Worm (Caenorhabditis elegans): Measurements from ENCODE around the gene C46A5.6.
A peak's percentile ranks its signal among the peaks of the same experiment; 100 is the strongest.

C46A5.6 gene

ce11 chrIV:7727258-7727657 is 36.4 kb downstream of the C46A5.6 start:
- TF ChIP-seq lin-13 (tag; optimal IDR thresholded peaks at IDR 0.05) (no peak), ces-1 (GFP tag; optimal IDR thresholded peaks at IDR 0.05) (no peak), zip-8 (tag; optimal IDR thresholded peaks at IDR 0.05) (no peak), ceh-43 (GFP tag; optimal IDR thresholded peaks at IDR 0.05) (no peak), mep-1 (tag; optimal IDR thresholded peaks at IDR 0.05) (no peak), ceh-39 (tag; optimal IDR thresholded peaks at IDR 0.05) (no peak), nhr-2 (tag; optimal IDR thresholded peaks at IDR 0.05) (no peak), flh-1 (GFP tag; optimal IDR thresholded peaks at IDR 0.05) (no peak), sptf-1 (tag; optimal IDR thresholded peaks at IDR 0.05) (no peak), bed-3 (GFP tag; optimal IDR thresholded peaks at IDR 0.05) (no peak), tbx-8 (GFP tag; optimal IDR thresholded peaks at IDR 0.05) (no peak), cnd-1 (tag; optimal IDR thresholded peaks at IDR 0.05) (no peak), M03D4.4 (tag; optimal IDR thresholded peaks at IDR 0.05) (no peak), unc-39 (tag; optimal IDR thresholded peaks at IDR 0.05) (no peak), snpc-4 (tag; optimal IDR thresholded peaks at IDR 0.05) (no peak), unc-120 (tag; optimal IDR thresholded peaks at IDR 0.05; ENCODE audit: poor library complexity, severe bottlenecking) (no peak), blmp-1 (tag; optimal IDR thresholded peaks at IDR 0.05) (no peak)

ce11 chrIV:7726325-7726724 is 37.3 kb downstream of the C46A5.6 start, which contains the start of gene C50F7.5:
TSS of gene C50F7.5 (plus strand) at chrIV:7726719.
- no peak for TF ChIP-seq mab-5 (tag; optimal IDR thresholded peaks at IDR 0.05)
- TF ChIP-seq lin-32 (GFP tag; optimal IDR thresholded peaks at IDR 0.05), result no peak
- no peak for TF ChIP-seq sptf-1 (tag; optimal IDR thresholded peaks at IDR 0.05)
- TF ChIP-seq mep-1 (tag; optimal IDR thresholded peaks at IDR 0.05), result no peak
- TF ChIP-seq ces-1 (GFP tag; optimal IDR thresholded peaks at IDR 0.05), result no peak
- no peak for TF ChIP-seq snpc-4 (tag; optimal IDR thresholded peaks at IDR 0.05)
- no peak for TF ChIP-seq drap-1 (GFP tag; optimal IDR thresholded peaks at IDR 0.05)
- TF ChIP-seq elt-1 (tag; optimal IDR thresholded peaks at IDR 0.05; ENCODE audit: borderline replicate concordance, insufficient read depth), result no peak
- no peak for TF ChIP-seq nhr-28 (tag; optimal IDR thresholded peaks at IDR 0.05)
- no peak for TF ChIP-seq unc-62 (GFP tag; optimal IDR thresholded peaks at IDR 0.05)
- no peak for TF ChIP-seq blmp-1 (tag; optimal IDR thresholded peaks at IDR 0.05)
- no peak for TF ChIP-seq bed-3 (GFP tag; optimal IDR thresholded peaks at IDR 0.05)
- TF ChIP-seq ceh-43 (GFP tag; optimal IDR thresholded peaks at IDR 0.05), result no peak
- TF ChIP-seq lin-13 (tag; optimal IDR thresholded peaks at IDR 0.05), result no peak

DNA sequence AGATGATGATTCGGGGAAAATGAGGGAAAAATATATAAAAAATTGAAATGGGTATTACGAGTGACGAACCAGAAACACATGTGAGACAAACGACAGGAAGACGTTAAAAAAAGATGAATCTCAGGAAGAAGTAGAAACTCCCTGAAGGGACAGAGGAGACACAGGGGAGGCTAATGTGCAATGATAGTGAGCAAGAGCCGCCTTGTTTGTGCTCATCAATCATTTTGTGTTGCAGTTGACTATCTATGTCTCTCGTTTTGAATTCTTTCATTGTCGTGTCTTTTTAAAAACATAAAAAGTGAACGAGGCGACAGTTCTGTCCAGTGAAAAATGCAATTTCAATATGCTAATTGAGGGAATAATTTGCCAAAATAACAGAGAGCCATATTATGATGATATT is 38.7 kb downstream of the C46A5.6 start:
- TF ChIP-seq elt-1 (tag; optimal IDR thresholded peaks at IDR 0.05; ENCODE audit: borderline replicate concordance, insufficient read depth) (no peak), mls-2 (tag; optimal IDR thresholded peaks at IDR 0.05) (no peak), unc-62 (GFP tag; optimal IDR thresholded peaks at IDR 0.05) (no peak), bed-3 (GFP tag; optimal IDR thresholded peaks at IDR 0.05) (no peak), ceh-43 (GFP tag; optimal IDR thresholded peaks at IDR 0.05) (no peak), ceh-83 (GFP tag; optimal IDR thresholded peaks at IDR 0.05) (no peak), cnd-1 (tag; optimal IDR thresholded peaks at IDR 0.05) (no peak), ceh-39 (tag; optimal IDR thresholded peaks at IDR 0.05) (no peak), hlh-1 (tag; optimal IDR thresholded peaks at IDR 0.05) (no peak), ztf-11 (tag; optimal IDR thresholded peaks at IDR 0.05) (no peak), nhr-28 (tag; optimal IDR thresholded peaks at IDR 0.05) (no peak), zip-8 (tag; optimal IDR thresholded peaks at IDR 0.05) (no peak), M03D4.4 (tag; optimal IDR thresholded peaks at IDR 0.05) (no peak), sem-2 (GFP tag; optimal IDR thresholded peaks at IDR 0.05) (no peak), mab-5 (tag; optimal IDR thresholded peaks at IDR 0.05) (no peak), snpc-4 (tag; optimal IDR thresholded peaks at IDR 0.05) (no peak), nhr-76 (tag; optimal IDR thresholded peaks at IDR 0.05) (no peak), drap-1 (GFP tag; optimal IDR thresholded peaks at IDR 0.05) (no peak), nhr-2 (tag; optimal IDR thresholded peaks at IDR 0.05) (no peak), ham-2 (GFP tag; optimal IDR thresholded peaks at IDR 0.05) (no peak)

ce11 chrIV:7723555-7723954 is 40.1 kb downstream of the C46A5.6 start:
- TF ChIP-seq lin-13 (tag; optimal IDR thresholded peaks at IDR 0.05) (no peak), unc-62 (GFP tag; optimal IDR thresholded peaks at IDR 0.05) (peak; percentile 95), mab-5 (tag; optimal IDR thresholded peaks at IDR 0.05) (peak; percentile 5)

ce11 chrIV:7722806-7723205 is 40.8 kb downstream of the C46A5.6 start, which contains the start of gene C50F7.6:
TSS of gene C50F7.6 (minus strand) at chrIV:7723199.
- TF ChIP-seq blmp-1 (tag; optimal IDR thresholded peaks at IDR 0.05) (no peak), nhr-12 (tag; optimal IDR thresholded peaks at IDR 0.05) (no peak), ztf-11 (tag; optimal IDR thresholded peaks at IDR 0.05) (no peak), nhr-2 (tag; optimal IDR thresholded peaks at IDR 0.05) (no peak), ceh-39 (tag; optimal IDR thresholded peaks at IDR 0.05) (no peak), unc-62 (GFP tag; optimal IDR thresholded peaks at IDR 0.05) (no peak), hlh-1 (tag; optimal IDR thresholded peaks at IDR 0.05) (no peak), M03D4.4 (tag; optimal IDR thresholded peaks at IDR 0.05) (no peak), mls-2 (tag; optimal IDR thresholded peaks at IDR 0.05) (no peak), ceh-83 (GFP tag; optimal IDR thresholded peaks at IDR 0.05) (no peak), pha-4 (tag; optimal IDR thresholded peaks at IDR 0.05) (no peak), ces-1 (GFP tag; optimal IDR thresholded peaks at IDR 0.05) (no peak), lsy-2 (tag; optimal IDR thresholded peaks at IDR 0.05) (no peak), mep-1 (tag; optimal IDR thresholded peaks at IDR 0.05) (no peak), unc-120 (tag; optimal IDR thresholded peaks at IDR 0.05; ENCODE audit: poor library complexity, severe bottlenecking) (no peak), bed-3 (GFP tag; optimal IDR thresholded peaks at IDR 0.05) (no peak), nhr-28 (tag; optimal IDR thresholded peaks at IDR 0.05) (no peak), nhr-76 (tag; optimal IDR thresholded peaks at IDR 0.05) (no peak)
